Worm (Caenorhabditis elegans) whole organism, young adult: ENCODE results near the gene Y57G11C.14.

ENCODE experiments used
- C17E4.6 ChIP-seq: fragments of 200-800 bp; sonication (Bioruptor generic); IDR thresholded peaks from 2 replicates; pipeline ENCODE4 v1.3.6; 2022; ENCODE audit warnings: missing genetic modification reagents, missing genetic modification characterization, missing compliant biosample characterization
- F23B12.7 ChIP-seq: sonication (generic microtip); optimal IDR thresholded peaks from 2 replicates; lab custom pipeline; 2017; ENCODE audit warnings: missing genetic modification characterization, mild to moderate bottlenecking, missing compliant biosample characterization, antibody characterized with exemption, moderate library complexity; ENCODE audit not compliant: insufficient read depth
- aptf-2 ChIP-seq: fragments of 200-800 bp; sonication (Bioruptor generic); conservative IDR thresholded peaks from 2 replicates; pipeline ENCODE4 v1.3.6; 2022; ENCODE audit warnings: missing genetic modification reagents, missing genetic modification characterization, missing compliant biosample characterization
- bed-2 ChIP-seq: fragments of 200-800 bp; sonication (Bioruptor generic); IDR thresholded peaks from 2 replicates; pipeline ENCODE4 v1.3.6; 2022; ENCODE audit warnings: missing genetic modification reagents, missing genetic modification characterization, missing compliant biosample characterization
- ceh-58 ChIP-seq: fragments of 200-800 bp; sonication (Bioruptor generic); IDR thresholded peaks from 2 replicates; pipeline ENCODE4 v1.3.6; 2022; ENCODE audit warnings: missing genetic modification characterization, missing compliant biosample characterization
- mel-28 ChIP-seq: sonication (generic microtip); optimal IDR thresholded peaks from 2 replicates; lab custom pipeline; 2016; ENCODE audit warnings: borderline replicate concordance, mild to moderate bottlenecking, missing genetic modification characterization, missing compliant biosample characterization
- ztf-25 ChIP-seq: fragments of 200-800 bp; sonication (Bioruptor generic); IDR thresholded peaks from 2 replicates; pipeline ENCODE4 v1.3.6; 2022; ENCODE audit warnings: missing genetic modification reagents, missing genetic modification characterization, missing compliant biosample characterization

DNA sequence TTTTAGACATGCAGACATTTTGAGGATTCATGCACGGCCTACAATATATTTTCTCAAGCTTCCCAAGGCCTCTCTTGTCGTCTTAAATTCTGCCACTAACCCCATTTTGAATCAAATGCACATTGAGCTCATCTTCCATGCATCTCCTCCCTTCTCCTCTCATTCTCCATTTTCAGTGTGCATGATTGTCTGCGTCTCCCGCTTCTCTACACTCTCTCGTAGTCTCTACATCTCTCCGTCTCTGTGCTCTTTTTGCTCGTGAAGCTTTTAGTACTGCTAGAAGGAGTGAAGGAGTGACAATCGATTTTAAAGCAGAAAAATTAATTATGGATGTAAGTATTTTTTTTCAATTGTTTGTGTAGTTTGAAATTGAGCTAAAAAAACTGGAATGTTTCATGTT lies 37.8 kb downstream of the Y57G11C.14 start, which contains the start of gene Y57G11C.22:
- TF ChIP-seq ztf-25 (GFP tag; lab: Robert Waterston, UW) (no peak), F23B12.7 (tag; lab: Kevin White, UChicago) (no peak), aptf-2 (no peak), C17E4.6 (GFP tag; lab: Robert Waterston, UW) (no peak), mel-28 (no peak), ceh-58 (GFP tag; lab: Robert Waterston, UW) (no peak), bed-2 (GFP tag; lab: Robert Waterston, UW) (no peak)
